Worm (Caenorhabditis elegans): ENCODE measurements around the gene arx-6.

- TF ChIP-seq tbx-11 (GFP tag; IDR thresholded peaks at IDR 0.05) (no peak), tra-4 (tag; optimal IDR thresholded peaks at IDR 0.05) (no peak), ceh-36 (tag; optimal IDR thresholded peaks at IDR 0.05) (no peak), ama-1 (optimal IDR thresholded peaks at IDR 0.05) (no peak), scrt-1 (GFP tag; IDR thresholded peaks at IDR 0.05) (no peak), hmg-4 (GFP tag; optimal IDR thresholded peaks at IDR 0.05) (no peak), tbx-37 (GFP tag; conservative IDR thresholded peaks at IDR 0.05) (no peak), hmbx-1 (tag; optimal IDR thresholded peaks at IDR 0.05) (no peak), ceh-13 (GFP tag; optimal IDR thresholded peaks at IDR 0.05) (no peak), B0310.2 (tag; optimal IDR thresholded peaks at IDR 0.05) (no peak), ets-7 (tag; optimal IDR thresholded peaks at IDR 0.05) (no peak)
Observed at ce11 chrIII:4866762-4867161, 11.7 kb upstream of the arx-6 start, which contains the start of gene C35D10.17.

All from whole organism, early embryonic.